Fruit fly (Drosophila melanogaster): Measurements from ENCODE around the gene CG6310.
A peak's percentile ranks its signal among the peaks of the same experiment; 100 is the strongest.

DNA sequence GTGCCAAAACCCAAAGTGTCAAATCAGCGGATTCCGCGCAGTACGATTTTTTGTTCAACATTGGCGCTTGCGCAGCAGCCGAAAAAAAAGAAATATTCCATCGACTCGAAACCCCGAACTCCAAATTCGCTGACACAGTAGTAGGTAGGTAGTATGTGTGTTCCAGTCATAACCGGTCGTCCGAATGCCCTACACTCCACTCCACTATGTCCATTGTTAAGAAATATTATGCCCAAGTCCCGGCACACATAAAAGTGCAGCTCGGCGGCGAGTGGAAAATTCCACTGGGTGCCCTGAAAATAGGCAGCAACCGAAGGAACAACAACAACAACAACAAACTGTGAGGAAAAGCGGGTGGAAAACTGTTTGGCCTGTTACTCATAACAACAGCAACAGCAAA is 24.7 kb downstream of the CG6310 start:
- no peak for TF ChIP-seq klu (GFP tag; IDR thresholded peaks at IDR 0.05)
- no peak for TF ChIP-seq grn (GFP tag; optimal IDR thresholded peaks at IDR 0.05)
- no peak for TF ChIP-seq gsb-n (tag; optimal IDR thresholded peaks at IDR 0.05)
- TF ChIP-seq Elba2 (GFP tag; optimal IDR thresholded peaks at IDR 0.05): no peak
- TF ChIP-seq peb (GFP tag; IDR thresholded peaks at IDR 0.05): no peak
- no peak for TF ChIP-seq CG11456 (GFP tag; IDR thresholded peaks at IDR 0.05)
- no peak for TF ChIP-seq Spps (tag; optimal IDR thresholded peaks at IDR 0.05)
- TF ChIP-seq Hey (tag; optimal IDR thresholded peaks at IDR 0.05): no peak
- TF ChIP-seq HmgD (GFP tag; optimal IDR thresholded peaks at IDR 0.05): no peak
- no peak for TF ChIP-seq BtbVII (GFP tag; optimal IDR thresholded peaks at IDR 0.05)
- TF ChIP-seq CG12744 (GFP tag; optimal IDR thresholded peaks at IDR 0.05): no peak
- no peak for TF ChIP-seq twi (tag; optimal IDR thresholded peaks at IDR 0.05)
- TF ChIP-seq chn (GFP tag; optimal IDR thresholded peaks at IDR 0.05): peak; percentile 16
- TF ChIP-seq sima (GFP tag; optimal IDR thresholded peaks at IDR 0.05): no peak
